Fruit fly (Drosophila melanogaster): Measurements from ENCODE around the gene msi.

Gene msi

dm6 chr3R:25652066-25652720, 136.3 kb downstream of the msi start:
- TF ChIP-seq noc (tag; optimal IDR thresholded peaks at IDR 0.05), result no peak
